Worm (Caenorhabditis elegans): ENCODE measurements around the gene srj-38.
"Not testable (repeated sequence)": the region's sequence is repeated elsewhere in the genome, so short reads cannot be mapped to it uniquely, and the experiment has no call there.

The srj-38 gene

ce11 chrV:849512-849911 is 34.7 kb downstream of the srj-38 start, which contains the start of gene srbc-12:
Gene srbc-12, plus strand, starts transcription at chrV:849812.
- TF ChIP-seq nhr-28 (tag; optimal IDR thresholded peaks at IDR 0.05), result no peak
- no peak for TF ChIP-seq elt-3 (tag; optimal IDR thresholded peaks at IDR 0.05)
- TF ChIP-seq snpc-4 (tag; optimal IDR thresholded peaks at IDR 0.05), result no peak
- no peak for TF ChIP-seq skn-1 (tag; optimal IDR thresholded peaks at IDR 0.05)

- TF ChIP-seq elt-1 (tag; optimal IDR thresholded peaks at IDR 0.05), result no peak
- no peak for TF ChIP-seq ztf-4 (tag; optimal IDR thresholded peaks at IDR 0.05)
- TF ChIP-seq fkh-2 (tag; optimal IDR thresholded peaks at IDR 0.05), result no peak
- TF ChIP-seq nfya-1 (tag; optimal IDR thresholded peaks at IDR 0.05; ENCODE audit: insufficient read depth), result no peak
- no peak for TF ChIP-seq egl-27 (tag; optimal IDR thresholded peaks at IDR 0.05)
- TF ChIP-seq lsy-12 (tag; optimal IDR thresholded peaks at IDR 0.05), result no peak
- TF ChIP-seq lin-15B (tag; optimal IDR thresholded peaks at IDR 0.05), result no peak
- TF ChIP-seq lin-39 (tag; optimal IDR thresholded peaks at IDR 0.05), result no peak
- TF ChIP-seq nhr-76 (tag; optimal IDR thresholded peaks at IDR 0.05), result no peak
- no peak for TF ChIP-seq snpc-4 (tag; optimal IDR thresholded peaks at IDR 0.05)
- no peak for TF ChIP-seq elt-2 (tag; optimal IDR thresholded peaks at IDR 0.05)
- TF ChIP-seq ceh-82 (tag; optimal IDR thresholded peaks at IDR 0.05), result no peak
- no peak for TF ChIP-seq pqm-1 (tag; optimal IDR thresholded peaks at IDR 0.05)
Measured at ce11 chrV:849042-849441, 35.2 kb downstream of the srj-38 start.

- TF ChIP-seq nhr-12 (tag; optimal IDR thresholded peaks at IDR 0.05), result no peak
- TF ChIP-seq mml-1 (tag; optimal IDR thresholded peaks at IDR 0.05), result no peak
- TF ChIP-seq fkh-10 (GFP tag; optimal IDR thresholded peaks at IDR 0.05), result no peak
- no peak for TF ChIP-seq pha-4 (tag; optimal IDR thresholded peaks at IDR 0.05)
Measured at ce11 chrV:847521-847920, 36.7 kb downstream of the srj-38 start, which contains the start of gene srbc-13. Gene srbc-13, plus strand, starts transcription at chrV:847821.

DNA sequence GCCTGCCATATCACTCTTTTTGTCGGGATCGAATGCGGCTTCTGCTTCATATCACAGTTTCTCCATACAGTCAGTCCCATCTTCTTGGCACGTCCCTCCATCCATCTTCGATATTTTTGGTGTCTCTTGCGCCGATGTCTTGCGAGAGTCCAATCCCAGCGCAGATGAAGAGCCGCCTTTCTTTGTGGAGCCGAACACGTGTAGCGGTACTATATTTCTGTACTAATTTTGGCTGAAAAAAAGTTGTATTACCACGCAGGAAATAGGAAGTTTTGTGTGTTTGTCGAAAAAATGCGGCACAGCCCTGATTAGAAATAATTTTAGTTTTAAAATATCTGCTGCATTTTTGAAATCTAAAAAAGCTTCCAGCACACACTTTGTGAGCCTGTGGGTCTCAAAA is 41.1 kb downstream of the srj-38 start, which contains the start of gene K09C6.8:
K09C6.8 (minus strand) TSS at position 101 of the 400 bp plus-strand sequence.
- TF ChIP-seq nhr-25, R02D3.7, nhr-67 (tag; optimal IDR thresholded peaks at IDR 0.05): not testable (repeated sequence)

DNA sequence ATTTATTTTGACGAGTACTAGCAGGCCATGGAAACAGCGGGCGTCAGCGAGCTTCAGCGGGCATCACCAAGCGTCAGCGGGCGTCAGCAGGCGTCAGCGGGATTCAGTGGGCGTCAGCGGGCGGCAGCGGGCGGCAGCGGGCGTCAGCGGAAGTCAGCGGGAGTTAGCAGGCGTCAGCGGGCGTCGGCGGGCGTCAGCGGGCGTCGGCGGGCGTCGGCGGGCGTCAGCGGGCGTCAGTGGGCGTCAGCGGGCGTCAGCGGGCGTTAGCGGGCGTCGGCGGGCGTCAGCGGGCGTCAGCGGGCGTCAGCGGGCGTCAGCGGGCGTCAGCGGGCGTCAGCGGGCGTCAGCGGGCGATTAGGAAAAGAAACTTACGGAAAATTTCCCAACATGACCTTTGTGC is 41.6 kb downstream of the srj-38 start:
- no peak for TF ChIP-seq unc-62 (GFP tag; optimal IDR thresholded peaks at IDR 0.05)

- not testable (repeated sequence) for TF ChIP-seq ceh-82, lin-15B, ztf-4 (tag; optimal IDR thresholded peaks at IDR 0.05)
Measured at ce11 chrV:838984-839471, 45.2 kb downstream of the srj-38 start, which contains the start of the genes K09C6.7 and K09C6.10. Gene K09C6.7, minus strand, starts transcription at chrV:839084. Gene K09C6.10, plus strand, starts transcription at chrV:839421.

DNA sequence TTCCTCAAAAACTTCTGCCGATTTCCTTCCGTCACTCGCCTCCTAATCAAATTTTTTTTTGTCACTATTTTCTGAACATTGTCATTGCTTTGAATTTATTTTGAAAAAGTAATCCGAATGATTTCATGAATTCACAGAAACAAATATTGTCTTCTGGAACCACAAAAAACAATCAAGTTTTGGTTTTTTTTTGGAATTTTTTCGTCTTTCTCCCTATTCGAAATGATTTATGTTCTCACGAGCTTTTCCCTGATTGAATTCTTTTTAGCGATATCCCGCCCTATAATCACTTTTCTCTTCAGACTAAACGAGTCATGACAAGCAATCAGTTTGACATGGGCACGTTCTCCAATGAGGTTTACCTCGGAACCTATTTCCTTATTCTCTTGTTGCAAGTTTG is 50.9 kb downstream of the srj-38 start, which contains the start of gene F41H8.1:
F41H8.1 (plus strand) TSS at position 301 of the 400 bp plus-strand sequence.
- no peak for TF ChIP-seq ceh-82 (tag; optimal IDR thresholded peaks at IDR 0.05)
- no peak for TF ChIP-seq fos-1 (tag; optimal IDR thresholded peaks at IDR 0.05)
- TF ChIP-seq ztf-4 (tag; optimal IDR thresholded peaks at IDR 0.05), result no peak
- no peak for TF ChIP-seq sea-2 (GFP tag; optimal IDR thresholded peaks at IDR 0.05)
- TF ChIP-seq nhr-25 (tag; optimal IDR thresholded peaks at IDR 0.05), result no peak
- TF ChIP-seq mdl-1 (tag; optimal IDR thresholded peaks at IDR 0.05), result no peak
- no peak for TF ChIP-seq ama-1 (optimal IDR thresholded peaks at IDR 0.05)
- no peak for TF ChIP-seq unc-39 (tag; optimal IDR thresholded peaks at IDR 0.05)
- no peak for TF ChIP-seq tbx-2 (tag; optimal IDR thresholded peaks at IDR 0.05)
- no peak for TF ChIP-seq nhr-76 (tag; optimal IDR thresholded peaks at IDR 0.05)
- TF ChIP-seq nhr-28 (tag; optimal IDR thresholded peaks at IDR 0.05), result no peak
- no peak for TF ChIP-seq ZK546.5 (tag; optimal IDR thresholded peaks at IDR 0.05)
- TF ChIP-seq mml-1 (tag; optimal IDR thresholded peaks at IDR 0.05), result no peak
- TF ChIP-seq nhr-43 (tag; optimal IDR thresholded peaks at IDR 0.05; ENCODE audit: poor library complexity, severe bottlenecking), result no peak

All from whole organism, L3 larva.